Worm (Caenorhabditis elegans) whole organism, L3 larva: Measurements from ENCODE around the gene C46E10.1.

Source experiments
- ZK546.5 ChIP-seq: sonication (generic microtip); optimal IDR thresholded peaks from 2 replicates; lab custom pipeline; 2017; ENCODE audit warnings: missing biosample characterization, missing genetic modification characterization
- ama-1 ChIP-seq: fragments of 150-350 bp; optimal IDR thresholded peaks from 2 replicates; lab custom pipeline; 2018
- ceh-16 ChIP-seq: sonication (generic microtip); optimal IDR thresholded peaks from 2 replicates; lab custom pipeline; 2017; ENCODE audit warnings: missing biosample characterization, missing genetic modification characterization
- ceh-28 ChIP-seq: fragments of 150-350 bp; optimal IDR thresholded peaks from 2 replicates; lab custom pipeline; 2014; ENCODE audit warnings: missing biosample characterization, missing genetic modification reagents, missing genetic modification characterization
- ceh-9 ChIP-seq: sonication (generic microtip); optimal IDR thresholded peaks from 2 replicates; lab custom pipeline; 2018; ENCODE audit warnings: missing biosample characterization, missing genetic modification characterization
- daf-12 ChIP-seq: fragments of 150-350 bp; optimal IDR thresholded peaks from 2 replicates; lab custom pipeline; 2014; ENCODE audit warnings: missing biosample characterization, missing genetic modification reagents, missing genetic modification characterization
- egl-27 ChIP-seq: sonication (generic microtip); optimal IDR thresholded peaks from 4 replicates; lab custom pipeline; 2017; ENCODE audit warnings: missing biosample characterization, missing genetic modification reagents, missing genetic modification characterization
- egl-5 ChIP-seq: fragments of 150-350 bp; optimal IDR thresholded peaks from 2 replicates; lab custom pipeline; 2017; ENCODE audit warnings: missing biosample characterization, missing genetic modification reagents, missing genetic modification characterization, inconsistent platforms
- elt-1 ChIP-seq: fragments of 150-350 bp; optimal IDR thresholded peaks from 2 replicates; lab custom pipeline; 2014; ENCODE audit warnings: missing biosample characterization, missing genetic modification characterization
- elt-2 ChIP-seq: sonication (generic microtip); optimal IDR thresholded peaks from 2 replicates; lab custom pipeline; 2016; ENCODE audit warnings: missing genetic modification reagents, mild to moderate bottlenecking, missing genetic modification characterization, missing compliant biosample characterization
- elt-3 ChIP-seq, 3 experiments: fragments of 150-350 bp in 1 of 3; sonication (generic microtip) in 2 of 3; optimal IDR thresholded peaks; 2 replicates in 2 of 3; 4 replicates in 1 of 3; lab custom pipeline; 2014 to 2017; ENCODE audit warnings: missing biosample characterization in 3 of 3, missing genetic modification characterization in 3 of 3
- fkh-2 ChIP-seq: fragments of 150-350 bp; optimal IDR thresholded peaks from 2 replicates; lab custom pipeline; 2014; ENCODE audit warnings: missing biosample characterization, missing genetic modification reagents, missing genetic modification characterization
- hmg-11 ChIP-seq: sonication (generic microtip); optimal IDR thresholded peaks from 2 replicates; lab custom pipeline; 2016; ENCODE audit warnings: missing genetic modification characterization, missing compliant biosample characterization
- jun-1 ChIP-seq: fragments of 150-350 bp; optimal IDR thresholded peaks from 2 replicates; lab custom pipeline; 2014; ENCODE audit warnings: missing biosample characterization, missing genetic modification reagents, missing genetic modification characterization
- lin-39 ChIP-seq: fragments of 150-350 bp; optimal IDR thresholded peaks from 2 replicates; lab custom pipeline; 2018; ENCODE audit warnings: missing biosample characterization, missing genetic modification reagents, missing genetic modification characterization
- lsy-12 ChIP-seq: sonication (generic microtip); optimal IDR thresholded peaks from 2 replicates; lab custom pipeline; 2016; ENCODE audit warnings: mild to moderate bottlenecking, missing genetic modification characterization, missing compliant biosample characterization
- mdl-1 ChIP-seq: fragments of 150-350 bp; optimal IDR thresholded peaks from 2 replicates; lab custom pipeline; 2014; ENCODE audit warnings: missing biosample characterization, missing genetic modification characterization
- mml-1 ChIP-seq: fragments of 150-350 bp; sonication (generic microtip); optimal IDR thresholded peaks from 3 replicates; lab custom pipeline; 2014; ENCODE audit warnings: missing biosample characterization, missing genetic modification characterization
- nfya-1 ChIP-seq: sonication (generic microtip); optimal IDR thresholded peaks from 2 replicates; lab custom pipeline; 2017; ENCODE audit warnings: missing genetic modification characterization, mild to moderate bottlenecking, missing compliant biosample characterization, antibody characterized with exemption, moderate library complexity; ENCODE audit not compliant: insufficient read depth
- nhr-11 ChIP-seq: fragments of 150-350 bp; optimal IDR thresholded peaks from 2 replicates; lab custom pipeline; 2014; ENCODE audit warnings: missing biosample characterization, missing genetic modification characterization
- nhr-12 ChIP-seq: fragments of 150-350 bp; optimal IDR thresholded peaks from 2 replicates; lab custom pipeline; 2014; ENCODE audit warnings: missing biosample characterization, missing genetic modification characterization
- nhr-23 ChIP-seq: fragments of 150-350 bp; optimal IDR thresholded peaks from 2 replicates; lab custom pipeline; 2014; ENCODE audit warnings: missing biosample characterization, missing genetic modification reagents, missing genetic modification characterization
- nhr-237 ChIP-seq: fragments of 150-350 bp; optimal IDR thresholded peaks from 2 replicates; lab custom pipeline; 2014; ENCODE audit warnings: missing biosample characterization, missing genetic modification characterization
- nhr-25 ChIP-seq: sonication (generic microtip); optimal IDR thresholded peaks from 2 replicates; lab custom pipeline; 2017; ENCODE audit warnings: missing biosample characterization, missing genetic modification characterization
- nhr-28 ChIP-seq: fragments of 150-350 bp; optimal IDR thresholded peaks from 2 replicates; lab custom pipeline; 2014; ENCODE audit warnings: missing biosample characterization, missing genetic modification characterization
- nhr-43 ChIP-seq: sonication (generic microtip); optimal IDR thresholded peaks from 2 replicates; lab custom pipeline; 2016; ENCODE audit warnings: mild to moderate bottlenecking, missing genetic modification characterization, missing compliant biosample characterization; ENCODE audit not compliant: poor library complexity, severe bottlenecking
- nhr-76 ChIP-seq: fragments of 150-350 bp; sonication (generic microtip); optimal IDR thresholded peaks from 5 replicates; lab custom pipeline; 2014; ENCODE audit warnings: missing biosample characterization, missing genetic modification characterization
- nhr-77 ChIP-seq: fragments of 150-350 bp; optimal IDR thresholded peaks from 2 replicates; lab custom pipeline; 2014; ENCODE audit warnings: missing biosample characterization, missing genetic modification characterization
- sea-2 ChIP-seq: fragments of 150-350 bp; sonication (generic microtip); optimal IDR thresholded peaks from 4 replicates; lab custom pipeline; 2014; ENCODE audit warnings: missing biosample characterization, missing genetic modification reagents, missing genetic modification characterization
- snpc-4 ChIP-seq: fragments of 150-350 bp; optimal IDR thresholded peaks from 2 replicates; lab custom pipeline; 2014; ENCODE audit warnings: missing biosample characterization, missing genetic modification characterization
- unc-39 ChIP-seq: sonication (generic microtip); optimal IDR thresholded peaks from 4 replicates; lab custom pipeline; 2017; ENCODE audit warnings: missing biosample characterization, missing genetic modification characterization
- unc-62 ChIP-seq: fragments of 150-350 bp; sonication (generic microtip); optimal IDR thresholded peaks from 4 replicates; lab custom pipeline; 2014; ENCODE audit warnings: missing biosample characterization, missing genetic modification reagents, missing genetic modification characterization
- ztf-11 ChIP-seq: fragments of 150-350 bp; optimal IDR thresholded peaks from 2 replicates; lab custom pipeline; 2014; ENCODE audit warnings: missing biosample characterization, missing genetic modification characterization
- ztf-4 ChIP-seq: fragments of 150-350 bp; optimal IDR thresholded peaks from 2 replicates; lab custom pipeline; 2014; ENCODE audit warnings: missing biosample characterization, missing genetic modification characterization

C46E10.1 gene

ce11 chrII:3714595-3714994, 9.4 kb upstream of the C46E10.1 start, which contains the start of gene srh-100:
Gene srh-100, minus strand, starts transcription at chrII:3714695.
- no peak for TF ChIP-seq daf-12 (tag; lab: Kevin White, UChicago)
- TF ChIP-seq sea-2 (GFP tag; lab: Kevin White, UChicago) = no peak
- TF ChIP-seq ceh-28 (tag; lab: Kevin White, UChicago) = no peak
- no peak for TF ChIP-seq lin-39 (tag; lab: Kevin White, UChicago)
- no peak for TF ChIP-seq ztf-4
- TF ChIP-seq snpc-4 (tag; lab: Kevin White, UChicago) = no peak
- TF ChIP-seq ceh-16 = no peak
- TF ChIP-seq ama-1 (lab: Kevin White, UChicago) = no peak
- TF ChIP-seq jun-1 (tag; lab: Kevin White, UChicago) = no peak
- TF ChIP-seq unc-62 = no peak
- no peak for TF ChIP-seq unc-39 (tag; lab: Kevin White, UChicago)
- no peak for TF ChIP-seq nhr-23 (tag; lab: Kevin White, UChicago)
- TF ChIP-seq elt-2 (tag; lab: Kevin White, UChicago) = no peak

DNA sequence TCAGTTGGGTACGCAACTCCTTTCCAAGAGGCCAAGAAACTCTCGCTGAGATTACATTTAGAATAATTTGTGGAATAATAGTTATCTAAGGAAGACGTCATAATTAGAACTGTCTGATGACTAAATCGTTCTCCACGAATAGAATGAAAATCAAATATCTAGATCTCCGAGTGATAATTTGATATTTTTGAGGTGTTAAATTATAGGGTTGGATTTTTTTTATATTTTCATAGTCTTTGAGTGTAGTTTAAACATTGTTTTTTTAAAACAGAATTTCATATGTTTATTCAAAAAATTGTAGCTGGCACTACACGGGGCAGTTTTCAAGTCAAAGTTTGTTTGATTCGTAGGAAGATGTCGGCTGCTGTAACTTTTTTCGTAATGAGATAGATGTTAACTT, 7.6 kb upstream of the C46E10.1 start, which contains the start of gene srh-99:
Gene srh-99 (minus strand): TSS at position 101 of the 400 bp plus-strand sequence.
- TF ChIP-seq ceh-28 (tag; lab: Kevin White, UChicago) = no peak
- TF ChIP-seq elt-2 (tag; lab: Kevin White, UChicago) = no peak
- TF ChIP-seq elt-3 (tag; optimal IDR thresholded peaks at IDR 0.05; lab: Kevin White, UChicago) = no peak
- no peak for TF ChIP-seq daf-12 (tag; lab: Kevin White, UChicago)
- no peak for TF ChIP-seq ama-1 (lab: Kevin White, UChicago)
- TF ChIP-seq mdl-1 (tag; lab: Kevin White, UChicago) = no peak
- TF ChIP-seq lsy-12 = no peak
- TF ChIP-seq nhr-76 (tag; lab: Kevin White, UChicago) = no peak
- TF ChIP-seq ceh-9 (tag; lab: Kevin White, UChicago) = no peak
- TF ChIP-seq nhr-237 (tag; lab: Kevin White, UChicago) = no peak
- no peak for TF ChIP-seq elt-1 (tag; lab: Kevin White, UChicago)
- no peak for TF ChIP-seq egl-27 (tag; lab: Kevin White, UChicago)

- TF ChIP-seq elt-1 (tag; lab: Kevin White, UChicago) (no peak), nhr-25 (tag; lab: Kevin White, UChicago) (peak; percentile 45), nhr-43 (tag; lab: Kevin White, UChicago) (no peak)
These were observed 7.1 kb upstream of the C46E10.1 start, which contains the start of gene fbxc-52 for ce11 chrII:3716961-3717360. Gene fbxc-52, plus strand, starts transcription at chrII:3717261.

DNA sequence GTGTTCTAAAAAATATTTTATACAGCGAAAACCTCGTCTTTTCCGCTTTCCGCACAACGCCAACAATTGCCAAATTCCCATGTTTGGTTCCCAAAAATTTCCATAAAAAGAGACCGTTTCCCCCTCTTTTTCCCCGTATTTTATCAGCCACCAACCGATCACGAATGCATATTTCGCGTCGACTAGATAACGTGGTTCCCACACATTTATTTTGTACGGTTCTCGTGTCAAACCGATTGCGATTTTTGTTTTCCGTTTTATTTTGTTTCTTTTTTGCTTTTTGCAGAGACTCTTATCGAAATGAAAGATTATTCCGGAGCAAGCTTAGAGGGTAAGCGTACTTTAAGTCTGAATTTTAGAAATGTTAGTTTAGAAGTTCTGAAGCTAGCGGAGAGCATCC, 3.0 kb upstream of the C46E10.1 start, which contains the start of gene C46E10.3:
Gene C46E10.3 (plus strand): TSS at position 301 of the 400 bp plus-strand sequence.
- TF ChIP-seq elt-3 (tag; optimal IDR thresholded peaks at IDR 0.05; lab: Kevin White, UChicago) = no peak
- TF ChIP-seq nhr-77 (tag; lab: Kevin White, UChicago) = no peak
- no peak for TF ChIP-seq daf-12 (tag; lab: Kevin White, UChicago)
- TF ChIP-seq ztf-11 (tag; lab: Kevin White, UChicago) = no peak
- no peak for TF ChIP-seq jun-1 (tag; lab: Kevin White, UChicago)
- no peak for TF ChIP-seq mdl-1 (tag; lab: Kevin White, UChicago)
- no peak for TF ChIP-seq nfya-1 (tag; lab: Kevin White, UChicago)
- TF ChIP-seq ZK546.5 (tag; lab: Kevin White, UChicago) = no peak
- TF ChIP-seq ceh-28 (tag; lab: Kevin White, UChicago) = no peak
- TF ChIP-seq snpc-4 (tag; lab: Kevin White, UChicago) = no peak
- TF ChIP-seq nhr-25 (tag; lab: Kevin White, UChicago) = no peak
- TF ChIP-seq egl-27 (tag; lab: Kevin White, UChicago) = no peak
- TF ChIP-seq nhr-11 (tag; lab: Kevin White, UChicago) = no peak
- no peak for TF ChIP-seq nhr-237 (tag; lab: Kevin White, UChicago)
- no peak for TF ChIP-seq mml-1 (tag; lab: Kevin White, UChicago)
- no peak for TF ChIP-seq nhr-23 (tag; lab: Kevin White, UChicago)
- TF ChIP-seq unc-39 (tag; lab: Kevin White, UChicago) = no peak

DNA sequence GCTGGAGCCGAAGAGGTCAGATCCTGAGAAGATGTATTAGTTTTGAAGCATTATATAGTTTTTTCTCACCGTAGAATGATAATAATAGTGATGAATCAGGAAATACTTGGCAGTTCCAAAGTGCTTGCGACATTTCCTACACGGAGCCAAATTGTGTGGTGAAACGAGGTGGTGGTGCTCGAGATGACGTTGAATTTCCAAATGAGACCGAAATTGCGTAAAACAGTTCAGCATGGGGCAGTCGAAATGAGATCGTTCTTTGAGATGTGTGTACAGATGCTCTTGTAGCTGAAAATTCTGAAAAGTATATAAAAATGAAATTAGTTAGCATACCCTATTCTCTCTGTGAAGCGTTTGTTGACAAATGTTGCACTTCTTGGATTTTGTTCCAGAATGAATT, 4.0 kb downstream of the C46E10.1 start, which contains the start of gene C46E10.8:
Gene C46E10.8 (minus strand): TSS at position 101 of the 400 bp plus-strand sequence.
- no peak for TF ChIP-seq hmg-11
- no peak for TF ChIP-seq nhr-11 (tag; lab: Kevin White, UChicago)
- TF ChIP-seq mdl-1 (tag; lab: Kevin White, UChicago) = no peak
- no peak for TF ChIP-seq nhr-77 (tag; lab: Kevin White, UChicago)
- TF ChIP-seq ceh-28 (tag; lab: Kevin White, UChicago) = no peak
- TF ChIP-seq nhr-28 (tag; lab: Kevin White, UChicago) = no peak
- no peak for TF ChIP-seq elt-1 (tag; lab: Kevin White, UChicago)
- TF ChIP-seq ama-1 (lab: Kevin White, UChicago) = no peak
- TF ChIP-seq nhr-237 (tag; lab: Kevin White, UChicago) = no peak
- TF ChIP-seq nhr-12 (tag; lab: Kevin White, UChicago) = no peak
- no peak for TF ChIP-seq egl-5
- no peak for TF ChIP-seq nhr-76 (tag; lab: Kevin White, UChicago)
- TF ChIP-seq fkh-2 (tag; lab: Kevin White, UChicago) = no peak
